Worm (Caenorhabditis elegans) whole organism, midembryonic: ENCODE measurements around the gene ift-43.

Source experiments
- T22C8.4 ChIP-seq: fragments of 200-800 bp; sonication (Bioruptor generic); IDR thresholded peaks from 2 replicates; pipeline ENCODE4 v1.3.6; 2022; ENCODE audit warnings: missing genetic modification characterization, missing compliant biosample characterization
- cog-1 ChIP-seq: sonication (generic microtip); optimal IDR thresholded peaks from 2 replicates; lab custom pipeline; 2016; ENCODE audit warnings: missing genetic modification characterization, missing compliant biosample characterization
- klf-2 ChIP-seq: fragments of 200-800 bp; sonication (Bioruptor generic); conservative IDR thresholded peaks from 2 replicates; pipeline ENCODE4 v1.3.6; 2022; ENCODE audit warnings: missing genetic modification reagents, missing genetic modification characterization, missing compliant biosample characterization
- med-1 ChIP-seq: sonication (generic microtip); optimal IDR thresholded peaks from 2 replicates; lab custom pipeline; 2017; ENCODE audit warnings: missing genetic modification characterization, mild to moderate bottlenecking, missing compliant biosample characterization, antibody characterized with exemption, missing genetic modification reagents; ENCODE audit not compliant: insufficient read depth
- tab-1 ChIP-seq: fragments of 200-800 bp; sonication (Bioruptor generic); IDR thresholded peaks from 2 replicates; pipeline ENCODE4 v1.3.6; 2022; ENCODE audit warnings: missing genetic modification characterization, missing compliant biosample characterization
- ztf-23 ChIP-seq: fragments of 200-800 bp; sonication (Bioruptor generic); IDR thresholded peaks from 2 replicates; pipeline ENCODE4 v1.3.6; 2022; ENCODE audit warnings: missing genetic modification reagents, missing genetic modification characterization, missing compliant biosample characterization

ce11 chrII:5708154-5708553, 47.6 kb upstream of the ift-43 start:
- TF ChIP-seq T22C8.4 (GFP tag; lab: Robert Waterston, UW) (no peak), ztf-23 (GFP tag; lab: Robert Waterston, UW) (no peak), med-1 (GFP tag; lab: Kevin White, UChicago) (no peak), klf-2 (GFP tag; lab: Robert Waterston, UW) (no peak), cog-1 (no peak), tab-1 (GFP tag; lab: Robert Waterston, UW) (no peak)
